Fruit fly (Drosophila melanogaster): Measurements from ENCODE around the gene Hsp60C.
A peak's percentile ranks its signal among the peaks of the same experiment; 100 is the strongest.

The Hsp60C gene

DNA sequence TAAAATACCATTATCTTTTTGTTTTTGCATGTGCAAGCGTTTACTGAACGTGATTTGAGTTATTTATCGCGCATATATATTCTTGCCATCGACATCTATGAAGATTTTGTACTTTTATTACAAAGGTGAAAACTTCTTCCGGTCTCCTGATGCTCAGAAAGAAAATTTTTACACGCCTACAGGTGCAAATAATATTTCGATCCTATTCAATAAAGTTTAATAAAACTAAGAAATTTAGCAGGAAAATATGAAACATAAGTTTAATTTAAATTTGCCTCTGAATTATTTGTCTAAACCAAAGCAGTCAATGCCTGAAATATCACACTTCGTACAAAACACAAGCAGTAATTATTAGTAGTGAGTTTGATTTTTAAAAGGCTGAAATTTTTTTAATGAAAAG lies at the start of gene Hsp60C:
Gene Hsp60C, plus strand, starts transcription at position 301 of the 400 bp plus-strand sequence.
- no peak for TF ChIP-seq gl (tag; optimal IDR thresholded peaks at IDR 0.05)

DNA sequence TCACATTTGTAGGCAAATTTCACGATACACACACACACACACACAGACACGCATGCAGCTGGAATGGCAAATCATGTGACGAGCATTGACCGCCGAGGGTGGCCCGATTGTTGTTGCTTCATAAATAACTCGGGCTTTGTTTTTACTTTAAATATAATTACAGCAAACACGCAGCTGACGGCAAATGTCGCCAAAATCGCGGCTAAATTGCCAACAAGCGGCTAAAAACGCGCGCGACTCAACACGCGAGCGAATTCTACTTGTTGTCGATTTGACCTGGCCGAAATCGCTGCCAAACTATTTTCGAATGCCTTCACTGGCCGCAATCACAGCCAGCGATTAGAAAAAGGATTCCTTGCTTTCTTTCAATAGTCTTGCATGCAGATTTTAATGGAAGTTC lies 45.4 kb upstream of the Hsp60C start:
- no peak for TF ChIP-seq gl (tag; optimal IDR thresholded peaks at IDR 0.05)
- TF ChIP-seq CG12605 (GFP tag; IDR thresholded peaks at IDR 0.05): no peak
- no peak for TF ChIP-seq CG8159 (tag; optimal IDR thresholded peaks at IDR 0.05)
- no peak for TF ChIP-seq rn (GFP tag; IDR thresholded peaks at IDR 0.05)
- TF ChIP-seq CG13204 (GFP tag; optimal IDR thresholded peaks at IDR 0.05): no peak
- no peak for TF ChIP-seq CG4496 (GFP tag; IDR thresholded peaks at IDR 0.05)
- TF ChIP-seq CG14655 (GFP tag; optimal IDR thresholded peaks at IDR 0.05): no peak
- no peak for TF ChIP-seq EcR (GFP tag; optimal IDR thresholded peaks at IDR 0.05)
- TF ChIP-seq CG17806 (tag; optimal IDR thresholded peaks at IDR 0.05): no peak
- no peak for TF ChIP-seq fd96Ca (GFP tag; IDR thresholded peaks at IDR 0.05)
- TF ChIP-seq CG15710 (tag; optimal IDR thresholded peaks at IDR 0.05): no peak
- TF ChIP-seq CG9948 (tag; optimal IDR thresholded peaks at IDR 0.05): no peak
- no peak for TF ChIP-seq Pif1B (GFP tag; optimal IDR thresholded peaks at IDR 0.05)
- no peak for TF ChIP-seq CG8301 (tag; optimal IDR thresholded peaks at IDR 0.05)
- no peak for TF ChIP-seq Pif1A (GFP tag; optimal IDR thresholded peaks at IDR 0.05)
- TF ChIP-seq Snoo (tag; optimal IDR thresholded peaks at IDR 0.05): no peak

DNA sequence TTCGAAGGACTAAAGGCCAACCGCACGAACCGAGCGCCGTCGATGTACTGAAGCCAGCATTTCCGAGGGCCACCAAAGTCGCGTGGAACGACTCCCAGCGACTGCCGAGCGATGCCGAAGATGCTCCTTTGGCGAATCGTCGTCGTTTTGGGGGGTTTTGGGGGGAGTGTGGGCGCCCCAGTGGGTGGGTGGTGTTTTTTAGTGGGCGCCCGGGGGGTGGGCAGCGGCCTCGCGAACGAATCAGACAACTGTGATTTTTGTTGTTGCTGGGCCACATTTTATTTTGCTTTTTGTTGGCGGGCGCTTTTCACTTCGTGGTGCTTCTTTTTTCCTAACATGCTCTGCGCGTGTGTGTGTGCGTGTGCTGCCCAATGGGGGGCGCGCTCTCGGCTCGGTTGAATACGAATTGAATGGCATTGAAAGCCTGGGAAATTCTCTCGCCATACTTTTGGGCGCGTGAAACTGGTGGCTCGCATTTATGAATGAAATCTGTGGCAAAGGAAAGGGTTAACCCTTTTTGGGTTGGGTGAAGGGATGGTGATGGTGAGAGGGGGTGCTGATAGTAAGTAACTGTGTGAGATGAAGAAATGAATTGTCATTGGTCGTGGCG lies 44.6 kb upstream of the Hsp60C start, which contains the start of gene DIP-eta:
Gene DIP-eta, minus strand, starts transcription at position 51 of the 610 bp plus-strand sequence.
- TF ChIP-seq CG32121 (GFP tag; IDR thresholded peaks at IDR 0.05) (no peak; the same call in 1 of the 2 replicates), CG34367 (tag; optimal IDR thresholded peaks at IDR 0.05) (peak; percentile 5), CG10348 (GFP tag; IDR thresholded peaks at IDR 0.05) (no peak), CG17806 (tag; optimal IDR thresholded peaks at IDR 0.05) (no peak), CG12605 (GFP tag; IDR thresholded peaks at IDR 0.05) (peak; percentile 70), CG13204 (GFP tag; optimal IDR thresholded peaks at IDR 0.05) (peak; percentile 39), Snoo (tag; optimal IDR thresholded peaks at IDR 0.05) (no peak), CG8301 (tag; optimal IDR thresholded peaks at IDR 0.05) (peak; percentile 24), CG15710 (tag; optimal IDR thresholded peaks at IDR 0.05) (peak; percentile 26), Ets98B (GFP tag; IDR thresholded peaks at IDR 0.05) (peak; percentile 52), CG4496 (GFP tag; IDR thresholded peaks at IDR 0.05) (peak; percentile 71; the same call in 2 of the 3 replicates), rn (GFP tag; IDR thresholded peaks at IDR 0.05) (peak; percentile 19; the same call in 1 of the 2 replicates), CG8159 (tag; optimal IDR thresholded peaks at IDR 0.05) (peak; percentile 40), gl (tag; optimal IDR thresholded peaks at IDR 0.05) (peak; percentile 64), CG14655 (GFP tag; optimal IDR thresholded peaks at IDR 0.05) (peak; percentile 45), D1 (tag; optimal IDR thresholded peaks at IDR 0.05) (no peak), CG9948 (tag; optimal IDR thresholded peaks at IDR 0.05) (no peak), Pif1B (GFP tag; optimal IDR thresholded peaks at IDR 0.05) (no peak)

DNA sequence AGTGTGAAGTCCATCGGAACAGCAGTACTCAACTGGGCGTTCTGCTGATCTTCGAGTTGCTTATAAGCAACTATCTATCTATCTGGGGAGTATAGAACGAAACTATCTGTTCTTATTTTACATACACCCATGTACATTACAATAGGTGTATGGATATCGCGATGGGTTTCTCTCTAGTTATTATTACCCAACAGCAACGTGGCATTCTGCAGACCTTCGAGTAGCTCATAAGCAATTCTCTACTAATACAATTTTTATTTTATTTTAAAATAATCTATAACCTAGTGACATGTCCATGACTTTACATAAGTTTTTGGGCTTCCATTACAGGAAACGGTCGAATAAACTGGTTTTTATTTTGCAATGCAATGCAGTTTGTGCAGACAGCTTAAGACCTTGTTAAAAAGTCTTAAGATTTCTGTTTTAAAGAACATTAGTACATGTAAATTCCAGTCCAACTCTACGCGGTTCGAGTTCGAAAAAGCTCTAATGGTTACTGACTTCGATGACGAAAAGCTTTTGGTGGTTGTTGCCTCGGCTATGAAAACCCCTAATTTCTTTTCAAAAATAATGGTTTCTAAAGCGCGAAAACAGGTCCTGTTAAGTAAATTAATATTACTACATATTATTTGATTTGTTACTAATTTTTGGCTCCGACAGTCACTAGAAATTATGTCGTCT lies 38.8 kb upstream of the Hsp60C start, which contains the start of gene Cyp6a16:
Gene Cyp6a16, minus strand, starts transcription at position 36 of the 681 bp plus-strand sequence.
- TF ChIP-seq EcR (GFP tag; optimal IDR thresholded peaks at IDR 0.05): no peak
- TF ChIP-seq Snoo (tag; optimal IDR thresholded peaks at IDR 0.05): no peak
- peak; percentile 77 for TF ChIP-seq Pif1A (GFP tag; optimal IDR thresholded peaks at IDR 0.05)
- peak; percentile 56 for TF ChIP-seq D1 (tag; optimal IDR thresholded peaks at IDR 0.05)
- peak; percentile 86 for TF ChIP-seq fd96Ca (GFP tag; IDR thresholded peaks at IDR 0.05)
- peak; percentile 46 for TF ChIP-seq CG34367 (tag; optimal IDR thresholded peaks at IDR 0.05)
- TF ChIP-seq Ets98B (GFP tag; IDR thresholded peaks at IDR 0.05): peak; percentile 83
- TF ChIP-seq rn (GFP tag; IDR thresholded peaks at IDR 0.05): peak; percentile 19; the same call in 1 of the 2 replicates
- peak; percentile 86 for TF ChIP-seq CG32121 (GFP tag; IDR thresholded peaks at IDR 0.05)
- peak; percentile 75 for TF ChIP-seq CG8159 (tag; optimal IDR thresholded peaks at IDR 0.05)
- peak; percentile 79 for TF ChIP-seq CG12605 (GFP tag; IDR thresholded peaks at IDR 0.05)
- TF ChIP-seq CG13204 (GFP tag; optimal IDR thresholded peaks at IDR 0.05): no peak
- peak; percentile 79 for TF ChIP-seq CG17806 (tag; optimal IDR thresholded peaks at IDR 0.05)
- peak; percentile 85 for TF ChIP-seq CG8301 (tag; optimal IDR thresholded peaks at IDR 0.05)
- peak; percentile 92 for TF ChIP-seq CG4496 (GFP tag; IDR thresholded peaks at IDR 0.05)
- TF ChIP-seq CG9948 (tag; optimal IDR thresholded peaks at IDR 0.05): peak; percentile 64
- peak; percentile 88 for TF ChIP-seq CG14655 (GFP tag; optimal IDR thresholded peaks at IDR 0.05)
- peak; percentile 51 for TF ChIP-seq gl (tag; optimal IDR thresholded peaks at IDR 0.05)
- TF ChIP-seq CG15710 (tag; optimal IDR thresholded peaks at IDR 0.05): peak; percentile 67
- TF ChIP-seq Pif1B (GFP tag; optimal IDR thresholded peaks at IDR 0.05): peak; percentile 72
- no peak; the same call in 1 of the 2 replicates for TF ChIP-seq CG10348 (GFP tag; IDR thresholded peaks at IDR 0.05)

DNA sequence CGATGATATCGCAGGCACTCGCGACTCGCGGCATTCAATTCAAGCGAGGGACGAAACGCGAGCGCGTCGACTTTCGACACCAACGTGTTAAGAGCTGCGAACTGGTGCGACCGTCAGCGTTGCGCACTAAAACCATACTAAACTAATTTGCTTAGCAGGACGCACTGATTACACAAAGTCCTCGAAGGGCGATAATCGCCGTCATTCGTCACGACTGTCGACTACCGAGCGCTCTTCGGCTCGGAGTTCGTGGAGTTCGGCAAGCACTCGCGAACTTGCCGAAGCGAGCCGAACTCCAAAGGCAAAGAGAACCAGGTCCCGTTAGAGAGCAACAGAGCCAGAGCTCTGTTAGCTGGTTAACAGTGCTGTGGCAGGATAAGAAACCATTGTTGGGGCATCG lies 4.2 kb upstream of the Hsp60C start, which contains the start of gene DIP-theta:
Gene DIP-theta, minus strand, starts transcription at position 146 of the 400 bp plus-strand sequence.
- TF ChIP-seq Snoo (tag; optimal IDR thresholded peaks at IDR 0.05) (no peak), Ets98B (GFP tag; IDR thresholded peaks at IDR 0.05) (no peak), CG32121 (GFP tag; IDR thresholded peaks at IDR 0.05) (no peak), Pif1B (GFP tag; optimal IDR thresholded peaks at IDR 0.05) (no peak), CG15710 (tag; optimal IDR thresholded peaks at IDR 0.05) (no peak), CG9948 (tag; optimal IDR thresholded peaks at IDR 0.05) (no peak)

DNA sequence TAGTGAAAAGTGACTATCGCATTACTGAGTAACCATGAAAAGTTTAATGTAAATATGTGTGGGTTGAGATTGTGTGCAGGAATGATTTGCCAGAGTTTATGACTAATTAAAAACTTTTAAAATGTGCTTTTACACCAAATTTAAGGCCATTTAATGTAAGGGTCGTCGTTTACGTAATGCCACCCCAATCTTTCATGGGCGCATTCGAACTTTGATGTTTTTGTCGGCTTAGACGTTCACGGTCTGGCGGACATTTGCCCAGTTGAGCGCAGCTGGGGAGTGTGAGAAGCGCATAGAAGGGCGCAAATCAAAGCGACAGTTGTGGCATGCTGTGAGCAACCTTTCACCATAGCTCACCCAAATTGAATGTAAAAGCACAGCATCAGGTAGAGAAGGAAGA lies 15.6 kb downstream of the Hsp60C start, which contains the start of gene CG12511:
Gene CG12511, plus strand, starts transcription at position 301 of the 400 bp plus-strand sequence.
- TF ChIP-seq Snoo (tag; optimal IDR thresholded peaks at IDR 0.05) (no peak), CG17806 (tag; optimal IDR thresholded peaks at IDR 0.05) (no peak), D1 (tag; optimal IDR thresholded peaks at IDR 0.05) (no peak), CG32121 (GFP tag; IDR thresholded peaks at IDR 0.05) (no peak), Pif1B (GFP tag; optimal IDR thresholded peaks at IDR 0.05) (no peak), gl (tag; optimal IDR thresholded peaks at IDR 0.05) (no peak), CG4496 (GFP tag; IDR thresholded peaks at IDR 0.05) (no peak), CG12605 (GFP tag; IDR thresholded peaks at IDR 0.05) (no peak), fd96Ca (GFP tag; IDR thresholded peaks at IDR 0.05) (no peak), CG8159 (tag; optimal IDR thresholded peaks at IDR 0.05) (no peak), CG15710 (tag; optimal IDR thresholded peaks at IDR 0.05) (no peak), Pif1A (GFP tag; optimal IDR thresholded peaks at IDR 0.05) (no peak)
